Worm (Caenorhabditis elegans) whole organism, late embryonic: ENCODE measurements around the gene F17C11.11.

Experiments
- F13H6.1 ChIP-seq: sonication (generic microtip); optimal IDR thresholded peaks from 2 replicates; lab custom pipeline; 2016; ENCODE audit warnings: missing genetic modification characterization, missing compliant biosample characterization
- ama-1 ChIP-seq: fragments of 150-350 bp; optimal IDR thresholded peaks from 2 replicates; lab custom pipeline; 2014
- ceh-14 ChIP-seq: sonication (generic microtip); optimal IDR thresholded peaks from 2 replicates; lab custom pipeline; 2016; ENCODE audit warnings: missing genotype, missing genetic modification characterization, missing compliant biosample characterization
- che-1 ChIP-seq: sonication (generic microtip); optimal IDR thresholded peaks from 2 replicates; lab custom pipeline; 2016; ENCODE audit warnings: mild to moderate bottlenecking, missing genetic modification characterization, missing compliant biosample characterization
- fkh-10 ChIP-seq: fragments of 150-350 bp; optimal IDR thresholded peaks from 2 replicates; lab custom pipeline; 2014; ENCODE audit warnings: missing biosample characterization, missing genetic modification reagents, missing genetic modification characterization
- lim-6 ChIP-seq: sonication (generic microtip); optimal IDR thresholded peaks from 2 replicates; lab custom pipeline; 2016; ENCODE audit warnings: missing genetic modification characterization, missing compliant biosample characterization
- nfya-1 ChIP-seq: sonication (generic microtip); optimal IDR thresholded peaks from 2 replicates; lab custom pipeline; 2017; ENCODE audit warnings: missing genetic modification characterization, mild to moderate bottlenecking, missing compliant biosample characterization, antibody characterized with exemption, moderate library complexity
- nhr-11 ChIP-seq: fragments of 150-350 bp; optimal IDR thresholded peaks from 2 replicates; lab custom pipeline; 2014; ENCODE audit warnings: missing biosample characterization, missing genetic modification characterization
- npax-4 ChIP-seq: sonication (generic microtip); optimal IDR thresholded peaks from 2 replicates; lab custom pipeline; 2016; ENCODE audit warnings: missing genetic modification characterization, missing compliant biosample characterization
- pag-3 ChIP-seq: sonication (generic microtip); optimal IDR thresholded peaks from 2 replicates; lab custom pipeline; 2016; ENCODE audit warnings: missing compliant biosample characterization, missing genetic modification characterization, borderline replicate concordance
- pha-4 ChIP-seq: fragments of 150-350 bp; optimal IDR thresholded peaks from 2 replicates; lab custom pipeline; 2018; ENCODE audit warnings: missing biosample characterization, missing genetic modification reagents, missing genetic modification characterization
- ref-2 ChIP-seq: sonication (generic microtip); optimal IDR thresholded peaks from 2 replicates; lab custom pipeline; 2016; ENCODE audit warnings: missing genetic modification characterization, missing compliant biosample characterization

- TF ChIP-seq ama-1 (lab: Kevin White, UChicago) = no peak
- TF ChIP-seq pag-3 = no peak
- TF ChIP-seq ref-2 (tag; lab: Kevin White, UChicago) = no peak
- TF ChIP-seq ceh-14 (tag; lab: Kevin White, UChicago) = no peak
- no peak for TF ChIP-seq lim-6 (tag; lab: Kevin White, UChicago)
- TF ChIP-seq npax-4 (tag; lab: Kevin White, UChicago) = no peak
- TF ChIP-seq F13H6.1 (tag; lab: Kevin White, UChicago) = no peak
- no peak for TF ChIP-seq nhr-11
- no peak for TF ChIP-seq fkh-10 (GFP tag; lab: Kevin White, UChicago)
- TF ChIP-seq che-1 (tag; lab: Kevin White, UChicago) = no peak
- TF ChIP-seq nfya-1 (tag; lab: Kevin White, UChicago) = no peak
- TF ChIP-seq pha-4 (tag; lab: Kevin White, UChicago) = no peak
Observed at ce11 chrV:10967594-10968273, 29.1 kb upstream of the F17C11.11 start.
